Worm (Caenorhabditis elegans): Measurements from ENCODE around the gene T07G12.3.

DNA sequence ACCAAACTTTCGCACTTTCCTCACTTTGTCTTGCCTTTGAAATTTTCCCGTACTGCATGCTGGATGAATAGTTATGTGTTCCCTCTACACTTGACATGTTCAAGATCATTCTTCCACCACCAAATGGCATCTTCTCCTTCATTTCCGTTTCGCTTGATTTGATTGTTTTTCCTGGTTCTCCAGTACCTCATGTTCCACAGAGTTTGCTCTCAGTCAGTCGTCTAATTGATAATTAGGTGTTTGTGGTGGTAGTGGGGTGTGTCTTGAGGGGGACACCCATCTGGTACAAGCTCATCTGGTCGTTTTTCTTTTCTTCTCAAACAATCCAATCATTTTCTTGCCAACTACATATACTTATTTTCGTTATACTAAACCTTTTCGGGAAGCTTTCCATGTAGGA, 37.3 kb downstream of the T07G12.3 start:
- TF ChIP-seq rec-8 (tag; optimal IDR thresholded peaks at IDR 0.05) (no peak), B0261.1 (tag; optimal IDR thresholded peaks at IDR 0.05) (no peak), unc-130 (GFP tag; optimal IDR thresholded peaks at IDR 0.05) (no peak), hrde-1 (tag; optimal IDR thresholded peaks at IDR 0.05; ENCODE audit: borderline replicate concordance) (no peak)

Measured in whole organism, young adult.